Worm (Caenorhabditis elegans) whole organism, early embryonic: ENCODE results near the gene Y22D7AL.11.

Experiments
- B0310.2 ChIP-seq: sonication (generic microtip); optimal IDR thresholded peaks from 2 replicates; lab custom pipeline; 2016; ENCODE audit warnings: mild to moderate bottlenecking, missing genetic modification characterization, missing compliant biosample characterization
- ama-1 ChIP-seq: fragments of 150-350 bp; optimal IDR thresholded peaks from 2 replicates; lab custom pipeline; 2014
- ceh-13 ChIP-seq: fragments of 200-800 bp; sonication (Bioruptor generic); optimal IDR thresholded peaks from 2 replicates; lab custom pipeline; 2018; ENCODE audit warnings: mild to moderate bottlenecking, missing genetic modification characterization, missing compliant biosample characterization
- ceh-36 ChIP-seq: sonication (generic microtip); optimal IDR thresholded peaks from 2 replicates; lab custom pipeline; 2016; ENCODE audit warnings: missing genetic modification characterization, inconsistent platforms, missing compliant biosample characterization
- ets-7 ChIP-seq: sonication (generic microtip); optimal IDR thresholded peaks from 2 replicates; lab custom pipeline; 2016; ENCODE audit warnings: missing genotype, missing genetic modification characterization, missing compliant biosample characterization
- flt-1 ChIP-seq: fragments of 200-800 bp; sonication (Bioruptor generic); IDR thresholded peaks from 2 replicates; pipeline ENCODE4 v1.3.6; 2022; ENCODE audit warnings: missing genetic modification characterization, missing compliant biosample characterization
- hmbx-1 ChIP-seq: sonication (generic microtip); optimal IDR thresholded peaks from 2 replicates; lab custom pipeline; 2016; ENCODE audit warnings: mild to moderate bottlenecking, missing genetic modification characterization, missing compliant biosample characterization
- hnd-1 ChIP-seq: sonication (generic microtip); optimal IDR thresholded peaks from 2 replicates; lab custom pipeline; 2016; ENCODE audit warnings: missing genetic modification characterization, missing compliant biosample characterization
- pes-1 ChIP-seq: fragments of 200-800 bp; sonication (Bioruptor generic); IDR thresholded peaks from 2 replicates; pipeline ENCODE4 v1.3.6; 2022; ENCODE audit warnings: missing genetic modification reagents, missing genetic modification characterization, missing compliant biosample characterization
- tbx-11 ChIP-seq: fragments of 200-800 bp; sonication (Bioruptor generic); IDR thresholded peaks from 2 replicates; pipeline ENCODE4 v1.3.6; 2022; ENCODE audit warnings: missing genetic modification characterization, missing compliant biosample characterization

DNA sequence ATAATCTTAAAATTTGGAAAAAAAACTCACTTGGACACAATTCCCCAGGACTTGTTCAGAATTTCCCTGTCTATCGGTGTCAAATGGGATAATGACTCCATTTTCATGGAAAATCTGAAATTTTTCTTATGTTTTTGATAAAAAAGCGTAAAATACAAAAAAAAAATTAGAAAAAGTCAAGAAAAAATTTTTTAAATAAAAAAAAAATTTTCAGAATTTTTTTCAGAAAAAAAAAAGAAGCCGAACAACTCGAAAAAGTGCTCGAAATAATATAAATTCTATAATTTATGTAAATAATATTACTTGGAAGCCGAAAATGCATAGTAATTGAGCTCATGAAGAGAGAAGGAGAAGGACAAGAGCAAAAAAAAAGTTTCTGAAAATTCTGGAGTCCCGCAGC, 34.3 kb upstream of the Y22D7AL.11 start, which contains the start of gene glb-30:
- TF ChIP-seq hnd-1 (no peak), ama-1 (lab: Kevin White, UChicago) (no peak), ets-7 (tag; lab: Kevin White, UChicago) (no peak), ceh-13 (GFP tag; lab: Kevin White, UChicago) (no peak), ceh-36 (tag; lab: Kevin White, UChicago) (no peak), tbx-11 (GFP tag; lab: Robert Waterston, UW) (no peak), flt-1 (GFP tag; lab: Robert Waterston, UW) (no peak), pes-1 (GFP tag; lab: Robert Waterston, UW) (no peak), B0310.2 (tag; lab: Kevin White, UChicago) (no peak), hmbx-1 (tag; lab: Kevin White, UChicago) (no peak)
